Worm (Caenorhabditis elegans): ENCODE measurements around the gene fbxb-111.
A peak's percentile ranks its signal among the peaks of the same experiment; 100 is the strongest.

The fbxb-111 gene

DNA sequence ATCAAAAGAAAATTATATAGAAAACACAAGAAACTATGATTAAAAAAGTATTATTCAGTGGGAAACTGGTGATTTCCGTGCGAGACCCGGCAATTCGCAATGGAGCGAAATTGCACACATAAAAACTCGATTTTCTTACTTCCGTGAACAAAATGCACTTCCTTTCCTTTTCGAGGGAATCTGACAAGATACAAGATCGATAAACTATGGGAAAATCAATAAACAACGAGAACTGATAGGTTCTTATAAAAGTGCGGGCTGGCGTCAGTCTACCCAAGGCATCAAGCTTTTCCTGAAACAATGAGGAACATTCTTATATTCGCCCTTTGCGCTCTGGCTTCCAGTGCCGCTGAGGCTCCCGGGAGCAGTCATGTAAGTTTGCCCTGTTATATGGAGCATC lies 21.8 kb downstream of the fbxb-111 start, which contains the start of gene F29A7.3:
TSS of gene F29A7.3 (plus strand) at position 301 of the 400 bp plus-strand sequence.
- TF ChIP-seq ztf-18 (tag; optimal IDR thresholded peaks at IDR 0.05) (no peak), lag-1 (GFP tag; IDR thresholded peaks at IDR 0.05) (no peak), akir-1 (GFP tag; optimal IDR thresholded peaks at IDR 0.05) (no peak)

DNA sequence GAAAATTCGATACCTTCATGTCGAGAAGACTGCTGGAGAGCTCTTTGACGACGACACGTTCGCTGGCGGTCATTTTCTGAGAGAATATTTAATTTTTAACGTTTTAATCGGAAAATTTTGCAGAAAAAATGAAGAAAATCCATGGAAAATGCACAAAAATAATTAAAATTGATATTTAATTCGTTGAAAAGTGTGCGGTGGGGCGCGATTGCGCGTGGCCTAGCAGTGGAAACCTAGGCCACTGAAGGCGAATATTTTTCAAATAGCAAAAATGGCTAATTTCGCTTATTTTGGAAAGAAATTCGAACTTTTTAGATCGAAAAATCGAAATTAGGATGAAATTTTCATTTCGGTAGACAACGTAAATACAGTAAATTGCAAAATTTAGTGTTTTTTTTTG lies 22.3 kb downstream of the fbxb-111 start, which contains the start of gene F29A7.6:
TSS of gene F29A7.6 (minus strand) at position 76 of the 400 bp plus-strand sequence.
- TF ChIP-seq attf-5 (GFP tag; optimal IDR thresholded peaks at IDR 0.05) (peak; percentile 66), ztf-28 (GFP tag; IDR thresholded peaks at IDR 0.05) (peak; percentile 69; the same call in 1 of the 2 replicates), ceh-100 (GFP tag; IDR thresholded peaks at IDR 0.05) (peak; percentile 38), lag-1 (GFP tag; IDR thresholded peaks at IDR 0.05) (no peak), dox-1 (GFP tag; IDR thresholded peaks at IDR 0.05) (peak; percentile 63; the same call in 1 of the 2 replicates), die-1 (tag; optimal IDR thresholded peaks at IDR 0.05) (no peak), ceh-58 (GFP tag; IDR thresholded peaks at IDR 0.05) (no peak), bed-2 (GFP tag; IDR thresholded peaks at IDR 0.05) (0 out of 2 replicates have a peak, but pooled peaks have one; percentile 55), zfh-2 (GFP tag; conservative IDR thresholded peaks at IDR 0.05) (no peak), hsf-1 (GFP tag; IDR thresholded peaks at IDR 0.05) (no peak), hmg-1.2 (GFP tag; IDR thresholded peaks at IDR 0.05) (no peak), Y53F4B.3 (GFP tag; IDR thresholded peaks at IDR 0.05) (no peak), pbrm-1 (GFP tag; IDR thresholded peaks at IDR 0.05) (no peak), K12H6.12 (tag; optimal IDR thresholded peaks at IDR 0.05) (peak; percentile 31), D2030.7 (GFP tag; IDR thresholded peaks at IDR 0.05) (peak; percentile 55), mcd-1 (GFP tag; IDR thresholded peaks at IDR 0.05) (peak; percentile 96), nhr-179 (tag; optimal IDR thresholded peaks at IDR 0.05) (no peak), lin-54 (GFP tag; optimal IDR thresholded peaks at IDR 0.05) (peak; percentile 55), lsl-1 (GFP tag; optimal IDR thresholded peaks at IDR 0.05) (peak; percentile 13), snpc-1.1 (tag; optimal IDR thresholded peaks at IDR 0.05; ENCODE audit: insufficient read depth) (peak; percentile 5), hrde-1 (tag; optimal IDR thresholded peaks at IDR 0.05; ENCODE audit: borderline replicate concordance) (no peak), akir-1 (GFP tag; optimal IDR thresholded peaks at IDR 0.05) (no peak), nhr-120 (GFP tag; IDR thresholded peaks at IDR 0.05) (no peak), ets-4 (GFP tag; optimal IDR thresholded peaks at IDR 0.05) (no peak), nfya-1 (tag; optimal IDR thresholded peaks at IDR 0.05; ENCODE audit: borderline replicate concordance, insufficient read depth) (no peak), ceh-27 (GFP tag; optimal IDR thresholded peaks at IDR 0.05) (peak; percentile 54), egl-18 (GFP tag; IDR thresholded peaks at IDR 0.05) (no peak), bed-1 (GFP tag; IDR thresholded peaks at IDR 0.05) (no peak), aptf-2 (GFP tag; conservative IDR thresholded peaks at IDR 0.05) (peak; percentile 54; the same call in 1 of the 2 replicates), unc-130 (GFP tag; optimal IDR thresholded peaks at IDR 0.05) (peak; percentile 35), F33H1.4 (GFP tag; IDR thresholded peaks at IDR 0.05) (peak; percentile 36; the same call in 1 of the 2 replicates), hmg-20 (GFP tag; IDR thresholded peaks at IDR 0.05) (no peak), attf-3 (GFP tag; conservative IDR thresholded peaks at IDR 0.05) (no peak), tbp1 (GFP tag; optimal IDR thresholded peaks at IDR 0.05) (peak; percentile 21), madf-6 (GFP tag; IDR thresholded peaks at IDR 0.05) (peak; percentile 62), snpc-1.3 (tag; optimal IDR thresholded peaks at IDR 0.05; ENCODE audit: insufficient read depth) (no peak), F57C9.4 (tag; optimal IDR thresholded peaks at IDR 0.05) (no peak), K11D2.4 (GFP tag; IDR thresholded peaks at IDR 0.05) (no peak), F57A8.1 (GFP tag; optimal IDR thresholded peaks at IDR 0.05) (no peak), B0035.1 (tag; optimal IDR thresholded peaks at IDR 0.05) (no peak), rcor-1 (GFP tag; IDR thresholded peaks at IDR 0.05) (peak; percentile 35; the same call in 1 of the 2 replicates), egl-44 (GFP tag; IDR thresholded peaks at IDR 0.05) (no peak), madf-8 (GFP tag; conservative IDR thresholded peaks at IDR 0.05) (peak; percentile 23), unc-62 (GFP tag; optimal IDR thresholded peaks at IDR 0.05) (no peak), lin-35 (GFP tag; optimal IDR thresholded peaks at IDR 0.05) (no peak)

Measured in whole organism, young adult.